Fruit fly (Drosophila melanogaster): Measurements from ENCODE around the gene Cpr72Ea.

Cpr72Ea gene

DNA sequence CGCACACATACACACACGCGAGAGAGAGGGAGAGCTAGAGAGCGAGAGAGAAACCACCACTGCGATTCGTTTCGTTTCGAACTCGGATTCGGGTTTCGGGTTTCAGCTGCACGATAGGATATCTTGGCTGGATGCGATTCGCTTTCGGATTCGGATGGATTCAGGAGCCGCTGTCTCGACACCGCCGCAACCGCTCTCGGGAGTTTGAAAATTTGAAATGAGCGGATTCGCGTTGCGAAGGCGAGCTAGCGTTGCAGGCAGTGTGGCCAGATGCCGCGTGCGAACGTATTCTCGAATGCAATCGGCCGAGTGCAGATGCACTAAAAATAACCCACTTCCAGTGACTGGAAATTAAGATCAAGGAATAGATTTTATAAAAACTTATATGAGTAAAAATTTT lies 49.2 kb downstream of the Cpr72Ea start, which contains the start of gene fax (continued):
- TF ChIP-seq CoRest (tag; optimal IDR thresholded peaks at IDR 0.05) (peak; percentile 30), CG7987 (GFP tag; optimal IDR thresholded peaks at IDR 0.05) (peak; percentile 69), CG11723 (GFP tag; optimal IDR thresholded peaks at IDR 0.05) (peak; percentile 34), Ets97D (GFP tag; optimal IDR thresholded peaks at IDR 0.05) (peak; percentile 47), MTF-1 (GFP tag; optimal IDR thresholded peaks at IDR 0.05; ENCODE audit: borderline replicate concordance) (peak; percentile 51), CG10462 (GFP tag; optimal IDR thresholded peaks at IDR 0.05) (no peak), Antp (GFP tag; optimal IDR thresholded peaks at IDR 0.05) (no peak), sr (GFP tag; IDR thresholded peaks at IDR 0.05) (0 out of 3 replicates have a peak, but pooled peaks have one; percentile 23), CG31224 (GFP tag; IDR thresholded peaks at IDR 0.05) (no peak), tin (GFP tag; optimal IDR thresholded peaks at IDR 0.05) (no peak), CG9727 (GFP tag; optimal IDR thresholded peaks at IDR 0.05) (peak; percentile 15), NFAT (GFP tag; IDR thresholded peaks at IDR 0.05) (no peak), emc (GFP tag; optimal IDR thresholded peaks at IDR 0.05) (no peak), sens (GFP tag) (peak; percentile 91), ATbp (GFP tag; optimal IDR thresholded peaks at IDR 0.05) (no peak), z (GFP tag; IDR thresholded peaks at IDR 0.05) (no peak), chif (GFP tag; optimal IDR thresholded peaks at IDR 0.05) (peak in 1 of 2 experiments; percentile 5), GATAe (GFP tag; conservative IDR thresholded peaks at IDR 0.05) (no peak), Atf6 (GFP tag; IDR thresholded peaks at IDR 0.05) (no peak), CG15479 (GFP tag; optimal IDR thresholded peaks at IDR 0.05) (peak; percentile 77), CG6683 (GFP tag; optimal IDR thresholded peaks at IDR 0.05) (no peak), Lpt (GFP tag; optimal IDR thresholded peaks at IDR 0.05) (no peak), CG13424 (tag; optimal IDR thresholded peaks at IDR 0.05) (no peak), cg (GFP tag; optimal IDR thresholded peaks at IDR 0.05) (peak; percentile 79), chm (GFP tag; IDR thresholded peaks at IDR 0.05) (peak; percentile 78), seq (GFP tag; IDR thresholded peaks at IDR 0.05) (peak; percentile 17; the same call in 1 of the 2 replicates), ranshi (GFP tag; IDR thresholded peaks at IDR 0.05) (no peak), luna (GFP tag; optimal IDR thresholded peaks at IDR 0.05) (no peak), CG12659 (GFP tag; optimal IDR thresholded peaks at IDR 0.05) (peak; percentile 69), BEAF-32 (GFP tag; optimal IDR thresholded peaks at IDR 0.05) (no peak), Pdp1 (GFP tag; optimal IDR thresholded peaks at IDR 0.05) (peak in 1 of 2 experiments; percentile 35), CG17186 (GFP tag; optimal IDR thresholded peaks at IDR 0.05) (peak; percentile 60), CG14050 (GFP tag; IDR thresholded peaks at IDR 0.05) (no peak), Usf (GFP tag; optimal IDR thresholded peaks at IDR 0.05) (no peak), CG11085 (GFP tag; IDR thresholded peaks at IDR 0.05) (no peak), dysf (GFP tag; IDR thresholded peaks at IDR 0.05) (no peak), CG13123 (GFP tag; optimal IDR thresholded peaks at IDR 0.05) (no peak), Oaz (GFP tag; IDR thresholded peaks at IDR 0.05) (no peak), Mrtf (GFP tag; IDR thresholded peaks at IDR 0.05) (no peak), bcd (GFP tag; optimal IDR thresholded peaks at IDR 0.05) (no peak), YL-1 (GFP tag; optimal IDR thresholded peaks at IDR 0.05) (peak; percentile 28), CG15514 (GFP tag; optimal IDR thresholded peaks at IDR 0.05) (peak; percentile 71), Hmx (GFP tag; optimal IDR thresholded peaks at IDR 0.05) (no peak), pros (GFP tag; optimal IDR thresholded peaks at IDR 0.05) (peak; percentile 66), sqz (GFP tag; optimal IDR thresholded peaks at IDR 0.05) (peak; percentile 43), maf-S (GFP tag; optimal IDR thresholded peaks at IDR 0.05) (no peak), yki (optimal IDR thresholded peaks at IDR 0.05) (peak; percentile 45), pzg (GFP tag; optimal IDR thresholded peaks at IDR 0.05) (peak; percentile 75), kni (GFP tag; optimal IDR thresholded peaks at IDR 0.05) (peak; percentile 63), CG30403 (GFP tag; optimal IDR thresholded peaks at IDR 0.05) (no peak), bab2 (GFP tag; optimal IDR thresholded peaks at IDR 0.05) (no peak), p53 (GFP tag; optimal IDR thresholded peaks at IDR 0.05) (no peak)
